Fruit fly (Drosophila melanogaster): ENCODE data around the gene CG43330.

CG43330 gene

dm6 chr3L:22466403-22466942 is 37.8 kb downstream of the CG43330 start:
- TF ChIP-seq vnd (GFP tag; IDR thresholded peaks at IDR 0.05; ENCODE audit: partially characterized antibody) (0 out of 3 replicates have a peak, but pooled peaks have one; percentile 18), Med (GFP tag) (peak; percentile 52), run (tag; optimal IDR thresholded peaks at IDR 0.05) (no peak), CG12769 (tag; optimal IDR thresholded peaks at IDR 0.05) (peak; percentile 47), Hmx (GFP tag; optimal IDR thresholded peaks at IDR 0.05) (no peak), nom (GFP tag; optimal IDR thresholded peaks at IDR 0.05) (peak; percentile 5), bsh (GFP tag; optimal IDR thresholded peaks at IDR 0.05) (peak in 1 of 2 experiments; percentile 29), chinmo (GFP tag; IDR thresholded peaks at IDR 0.05; ENCODE audit: partially characterized antibody) (peak; percentile 33; the same call in 1 of the 4 replicates), fd102C (GFP tag; optimal IDR thresholded peaks at IDR 0.05) (no peak)

- TF ChIP-seq Fer3 (tag; optimal IDR thresholded peaks at IDR 0.05) (no peak), tgo (GFP tag; IDR thresholded peaks at IDR 0.05) (no peak), br (optimal IDR thresholded peaks at IDR 0.05) (no peak), bsh (GFP tag; optimal IDR thresholded peaks at IDR 0.05) (no peak), crc (GFP tag; optimal IDR thresholded peaks at IDR 0.05) (no peak), Deaf1 (tag; optimal IDR thresholded peaks at IDR 0.05) (peak; percentile 21), disco-r (GFP tag; optimal IDR thresholded peaks at IDR 0.05) (no peak), Camta (GFP tag; optimal IDR thresholded peaks at IDR 0.05) (no peak), nom (GFP tag; optimal IDR thresholded peaks at IDR 0.05) (peak; percentile 8), zfh1 (GFP tag; IDR thresholded peaks at IDR 0.05) (no peak), CTCF (GFP tag; optimal IDR thresholded peaks at IDR 0.05) (no peak), Elba2 (GFP tag; optimal IDR thresholded peaks at IDR 0.05) (no peak), slou (GFP tag; optimal IDR thresholded peaks at IDR 0.05) (no peak), CG6272 (GFP tag; IDR thresholded peaks at IDR 0.05) (no peak), amos (GFP tag; IDR thresholded peaks at IDR 0.05; ENCODE audit: partially characterized antibody) (no peak), Mad (GFP tag; optimal IDR thresholded peaks at IDR 0.05) (no peak), CHES-1-like (GFP tag; optimal IDR thresholded peaks at IDR 0.05) (no peak), CG18262 (tag; optimal IDR thresholded peaks at IDR 0.05) (peak; percentile 41), HmgZ (tag; optimal IDR thresholded peaks at IDR 0.05) (no peak), CG31441 (GFP tag; IDR thresholded peaks at IDR 0.05) (no peak), hbn (GFP tag; IDR thresholded peaks at IDR 0.05; ENCODE audit: partially characterized antibody) (no peak), Blimp-1 (GFP tag; optimal IDR thresholded peaks at IDR 0.05) (peak; percentile 76), tin (GFP tag; optimal IDR thresholded peaks at IDR 0.05) (no peak), HLH4C (GFP tag; IDR thresholded peaks at IDR 0.05; ENCODE audit: partially characterized antibody) (no peak), zfh2 (GFP tag; optimal IDR thresholded peaks at IDR 0.05) (no peak), Sry-δ (GFP tag; optimal IDR thresholded peaks at IDR 0.05) (no peak), Tbp (GFP tag; optimal IDR thresholded peaks at IDR 0.05) (no peak), CG15269 (tag; optimal IDR thresholded peaks at IDR 0.05) (peak; percentile 7), Drgx (GFP tag; IDR thresholded peaks at IDR 0.05) (0 out of 2 replicates have a peak, but pooled peaks have one; percentile 29), az2 (GFP tag; optimal IDR thresholded peaks at IDR 0.05) (no peak), trem (tag; optimal IDR thresholded peaks at IDR 0.05) (no peak), CG8359 (GFP tag; optimal IDR thresholded peaks at IDR 0.05; ENCODE audit: borderline replicate concordance) (no peak), Nf-YA (GFP tag; IDR thresholded peaks at IDR 0.05) (no peak), gro (GFP tag; optimal IDR thresholded peaks at IDR 0.05) (peak; percentile 23), chn (GFP tag; optimal IDR thresholded peaks at IDR 0.05) (no peak), abd-A (tag; optimal IDR thresholded peaks at IDR 0.05) (peak; percentile 20), lov (optimal IDR thresholded peaks at IDR 0.05) (no peak), lov (GFP tag; IDR thresholded peaks at IDR 0.05) (no peak), CG32772 (GFP tag; IDR thresholded peaks at IDR 0.05) (no peak), CG6175 (GFP tag; IDR thresholded peaks at IDR 0.05) (no peak), slbo (GFP tag; IDR thresholded peaks at IDR 0.05) (no peak)
Measured at dm6 chr3L:22465486-22466402, 38.5 kb downstream of the CG43330 start, which contains the start of gene CG11438. Gene CG11438, plus strand, starts transcription at chr3L:22465619.
